Fruit fly (Drosophila melanogaster): ENCODE measurements around the gene CG5004.

Gene CG5004

DNA sequence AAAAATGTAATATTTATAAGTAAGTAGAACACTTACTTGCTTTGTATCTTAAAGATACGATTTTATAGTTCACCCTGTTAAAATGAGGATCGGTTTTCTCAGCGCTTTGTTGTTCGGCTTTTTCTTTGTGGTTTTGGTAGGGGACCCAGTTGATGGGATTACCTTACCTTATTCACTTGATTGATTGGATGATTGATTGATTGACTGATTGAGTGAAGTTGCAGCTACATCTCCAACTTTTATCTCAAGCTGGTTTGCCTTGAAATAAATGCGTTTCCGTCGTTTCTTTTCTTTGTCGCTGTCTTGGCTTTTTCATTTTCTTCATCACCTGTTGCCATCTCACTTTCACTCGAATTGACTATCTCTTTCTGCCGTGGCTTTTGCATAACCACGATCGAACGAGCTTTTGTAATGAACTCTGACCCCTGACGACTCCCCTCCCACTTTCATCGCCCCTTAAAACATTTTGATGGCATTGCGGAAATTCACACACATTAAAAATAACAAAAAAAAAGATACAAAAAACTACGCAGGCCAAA, 65.5 kb downstream of the CG5004 start (continued):
- TF ChIP-seq lbe (GFP tag; optimal IDR thresholded peaks at IDR 0.05) (no peak), Gug (GFP tag; IDR thresholded peaks at IDR 0.05) (no peak), CG6813 (GFP tag; optimal IDR thresholded peaks at IDR 0.05) (no peak), CG31441 (GFP tag; IDR thresholded peaks at IDR 0.05) (no peak), CG9797 (GFP tag; optimal IDR thresholded peaks at IDR 0.05) (no peak)

DNA sequence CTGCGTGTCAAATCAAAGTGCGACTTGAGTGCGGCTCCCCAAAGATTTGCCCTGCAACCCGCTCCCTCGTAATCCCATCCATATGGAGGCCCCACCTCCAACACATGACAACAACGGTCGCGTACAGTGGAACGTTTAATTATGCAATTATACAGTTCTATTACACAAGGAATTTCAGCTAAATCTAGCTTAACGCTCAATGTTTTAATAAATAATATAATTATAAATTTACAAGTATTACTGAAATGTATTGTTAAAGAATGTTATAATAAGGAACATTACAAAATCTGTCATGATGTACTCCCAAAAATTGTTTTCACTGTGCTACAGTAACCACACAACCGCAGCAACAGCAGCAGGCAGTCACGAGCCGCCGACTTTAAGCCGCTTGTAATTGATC, 66.7 kb downstream of the CG5004 start:
- TF ChIP-seq jigr1 (GFP tag; IDR thresholded peaks at IDR 0.05) (no peak; the same call in 2 of the 3 replicates), exex (tag; optimal IDR thresholded peaks at IDR 0.05) (no peak), Rfx (GFP tag; IDR thresholded peaks at IDR 0.05) (no peak), CG11695 (GFP tag; IDR thresholded peaks at IDR 0.05) (no peak), ewg (GFP tag; optimal IDR thresholded peaks at IDR 0.05) (no peak), MBD-R2 (GFP tag; IDR thresholded peaks at IDR 0.05) (no peak), gcm (GFP tag; optimal IDR thresholded peaks at IDR 0.05) (no peak), CG14860 (GFP tag; IDR thresholded peaks at IDR 0.05; ENCODE audit: partially characterized antibody) (no peak), unpg (GFP tag; optimal IDR thresholded peaks at IDR 0.05) (no peak), bab2 (GFP tag; optimal IDR thresholded peaks at IDR 0.05) (no peak), bigmax (GFP tag; optimal IDR thresholded peaks at IDR 0.05) (no peak), CG8478 (optimal IDR thresholded peaks at IDR 0.05) (no peak), stc (GFP tag; IDR thresholded peaks at IDR 0.05) (peak; percentile 54; the same call in 1 of the 2 replicates), CG7963 (GFP tag; IDR thresholded peaks at IDR 0.05; ENCODE audit: partially characterized antibody) (no peak), CG8290 (GFP tag; optimal IDR thresholded peaks at IDR 0.05) (no peak), CG8290 (tag; optimal IDR thresholded peaks at IDR 0.05) (no peak), Dip3 (GFP tag; optimal IDR thresholded peaks at IDR 0.05) (no peak), CG6689 (GFP tag; IDR thresholded peaks at IDR 0.05) (no peak), schlank (tag; optimal IDR thresholded peaks at IDR 0.05) (no peak), tin (GFP tag; optimal IDR thresholded peaks at IDR 0.05) (no peak), vfl (GFP tag; optimal IDR thresholded peaks at IDR 0.05) (no peak), maf-S (GFP tag; optimal IDR thresholded peaks at IDR 0.05) (no peak), H15 (GFP tag; IDR thresholded peaks at IDR 0.05) (0 out of 3 replicates have a peak, but pooled peaks have one; percentile 40), MESR4 (GFP tag; optimal IDR thresholded peaks at IDR 0.05) (no peak), CG12219 (GFP tag; optimal IDR thresholded peaks at IDR 0.05) (no peak), eve (GFP tag; optimal IDR thresholded peaks at IDR 0.05) (no peak), CG4730 (GFP tag; IDR thresholded peaks at IDR 0.05) (no peak), pum (GFP tag; optimal IDR thresholded peaks at IDR 0.05) (no peak), tup (GFP tag; optimal IDR thresholded peaks at IDR 0.05) (no peak), Fer2 (tag; optimal IDR thresholded peaks at IDR 0.05) (no peak), CG30020 (tag; optimal IDR thresholded peaks at IDR 0.05) (no peak), tll (GFP tag; optimal IDR thresholded peaks at IDR 0.05) (no peak), CG6813 (GFP tag; optimal IDR thresholded peaks at IDR 0.05) (no peak), Sox102F (GFP tag; optimal IDR thresholded peaks at IDR 0.05) (peak; percentile 24), ATbp (GFP tag; optimal IDR thresholded peaks at IDR 0.05) (peak; percentile 12), oc (tag; optimal IDR thresholded peaks at IDR 0.05) (no peak), Dek (tag; optimal IDR thresholded peaks at IDR 0.05) (no peak), CG32532 (GFP tag; IDR thresholded peaks at IDR 0.05) (no peak), Dp (GFP tag; optimal IDR thresholded peaks at IDR 0.05) (no peak), CG17912 (GFP tag; optimal IDR thresholded peaks at IDR 0.05) (no peak), CG11560 (tag; IDR thresholded peaks at IDR 0.05) (no peak), crc (GFP tag; optimal IDR thresholded peaks at IDR 0.05) (no peak), Blimp-1 (GFP tag; optimal IDR thresholded peaks at IDR 0.05) (peak; percentile 32), CG8765 (GFP tag; IDR thresholded peaks at IDR 0.05) (no peak), phol (tag; optimal IDR thresholded peaks at IDR 0.05) (peak; percentile 36), esg (GFP tag; conservative IDR thresholded peaks at IDR 0.05) (no peak)

Measured in whole organism, embryonic.